Worm (Caenorhabditis elegans): ENCODE measurements around the gene nhr-35.

DNA sequence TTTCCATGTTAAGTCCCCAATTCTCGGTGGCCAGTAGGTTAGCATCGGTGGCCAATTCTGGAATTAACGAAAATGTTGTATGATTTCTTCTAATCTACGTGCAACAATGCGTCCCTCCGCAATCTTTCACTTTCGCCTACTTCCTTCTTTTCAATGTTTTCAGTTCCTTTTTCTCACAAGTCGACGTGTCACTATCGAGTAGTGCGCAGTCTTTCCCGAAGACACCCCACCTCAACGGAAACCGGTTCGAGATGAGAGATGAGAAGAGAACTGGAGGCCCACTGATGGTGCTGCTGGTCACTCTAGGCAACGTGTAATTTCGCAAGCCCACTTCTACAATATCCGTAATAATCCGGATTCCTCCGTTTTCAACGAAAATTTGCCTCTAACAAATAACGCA lies 12.5 kb upstream of the nhr-35 start:
- TF ChIP-seq ama-1 (optimal IDR thresholded peaks at IDR 0.05) (no peak), sea-1 (GFP tag; conservative IDR thresholded peaks at IDR 0.05) (no peak), tbx-37 (GFP tag; conservative IDR thresholded peaks at IDR 0.05) (no peak), pes-1 (GFP tag; IDR thresholded peaks at IDR 0.05) (no peak), F13C5.2 (tag; optimal IDR thresholded peaks at IDR 0.05) (no peak), hmbx-1 (tag; optimal IDR thresholded peaks at IDR 0.05) (no peak), tbx-11 (GFP tag; IDR thresholded peaks at IDR 0.05) (no peak), ceh-36 (tag; optimal IDR thresholded peaks at IDR 0.05) (no peak), hnd-1 (tag; optimal IDR thresholded peaks at IDR 0.05) (no peak), scrt-1 (GFP tag; IDR thresholded peaks at IDR 0.05) (no peak), flt-1 (GFP tag; IDR thresholded peaks at IDR 0.05) (no peak), ceh-13 (GFP tag; optimal IDR thresholded peaks at IDR 0.05) (no peak), aly-1 (tag; optimal IDR thresholded peaks at IDR 0.05) (no peak), hmg-4 (GFP tag; optimal IDR thresholded peaks at IDR 0.05) (no peak)

Data from whole organism, early embryonic.